Fruit fly (Drosophila melanogaster): Measurements from ENCODE around the gene CG6333.
A peak's percentile ranks its signal among the peaks of the same experiment; 100 is the strongest.

The CG6333 gene

DNA sequence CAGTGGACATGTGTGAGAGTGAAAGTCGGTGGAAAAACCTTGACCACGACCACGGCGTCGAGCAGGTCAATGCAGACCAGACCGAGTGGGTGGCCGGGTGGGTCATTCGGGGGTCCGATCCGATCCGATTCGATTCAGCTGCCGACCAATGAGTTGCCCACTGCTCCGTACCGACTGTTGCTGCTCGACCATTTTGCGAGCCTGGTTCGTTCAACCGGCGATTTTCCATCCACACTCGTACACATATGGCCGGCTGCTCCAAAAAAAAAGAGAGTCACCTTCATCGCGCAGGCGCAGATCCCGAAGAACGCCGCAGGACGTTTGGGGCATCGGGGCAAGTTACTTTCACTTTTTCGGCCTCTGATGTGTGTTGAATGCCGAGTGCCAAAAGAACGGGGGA, 41.5 kb downstream of the CG6333 start (continued):
- no peak for TF ChIP-seq CG14860 (GFP tag; IDR thresholded peaks at IDR 0.05; ENCODE audit: partially characterized antibody)
- TF ChIP-seq vfl (GFP tag; optimal IDR thresholded peaks at IDR 0.05): no peak
- TF ChIP-seq ken (GFP tag; IDR thresholded peaks at IDR 0.05): 0 out of 3 replicates have a peak, but pooled peaks have one; percentile 20
- TF ChIP-seq Abd-B (GFP tag; optimal IDR thresholded peaks at IDR 0.05): no peak
- no peak for TF ChIP-seq Meics (GFP tag; optimal IDR thresholded peaks at IDR 0.05)
- peak; percentile 31 for TF ChIP-seq ewg (GFP tag; optimal IDR thresholded peaks at IDR 0.05)
- TF ChIP-seq Stat92E (GFP tag; optimal IDR thresholded peaks at IDR 0.05): no peak
- TF ChIP-seq CG10543 (GFP tag; optimal IDR thresholded peaks at IDR 0.05): no peak
- TF ChIP-seq Deaf1 (tag; optimal IDR thresholded peaks at IDR 0.05): peak; percentile 80

DNA sequence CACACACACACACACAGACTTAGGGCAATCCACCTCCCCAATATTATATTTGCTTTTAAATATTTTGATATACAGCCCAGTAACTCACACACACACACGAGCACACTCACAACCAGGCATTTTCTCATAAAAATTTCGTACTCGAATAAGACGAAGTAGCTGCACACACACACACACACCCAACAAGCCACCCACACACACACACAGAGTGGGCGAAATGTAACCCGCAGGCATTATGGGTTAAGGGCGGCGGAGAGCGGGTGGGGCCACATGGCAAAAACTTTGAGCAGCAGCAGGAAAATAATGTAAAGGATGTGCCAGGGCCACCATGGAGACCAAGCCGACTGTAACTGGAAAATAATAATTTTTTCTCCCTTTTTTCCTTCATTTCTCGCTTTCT, 44.4 kb downstream of the CG6333 start:
- TF ChIP-seq sens (GFP tag): peak; percentile 23
- 0 out of 2 replicates have a peak, but pooled peaks have one; percentile 10 for TF ChIP-seq ranshi (GFP tag; IDR thresholded peaks at IDR 0.05)
- TF ChIP-seq CG13894 (tag; optimal IDR thresholded peaks at IDR 0.05): peak; percentile 16
- TF ChIP-seq CG12219 (GFP tag; optimal IDR thresholded peaks at IDR 0.05): no peak
- no peak for TF ChIP-seq CG14860 (GFP tag; IDR thresholded peaks at IDR 0.05; ENCODE audit: partially characterized antibody)
- TF ChIP-seq stwl (tag; optimal IDR thresholded peaks at IDR 0.05): no peak
- peak; percentile 37 for TF ChIP-seq cg (GFP tag; optimal IDR thresholded peaks at IDR 0.05)
- TF ChIP-seq Med (GFP tag): peak; percentile 16
- TF ChIP-seq CG11504 (tag; optimal IDR thresholded peaks at IDR 0.05): no peak
- peak; percentile 86 for TF ChIP-seq abd-A (tag; optimal IDR thresholded peaks at IDR 0.05)
- no peak for TF ChIP-seq NfI (GFP tag; optimal IDR thresholded peaks at IDR 0.05)
- TF ChIP-seq CG17186 (GFP tag; optimal IDR thresholded peaks at IDR 0.05): no peak
- peak; percentile 9 for TF ChIP-seq CG10543 (GFP tag; optimal IDR thresholded peaks at IDR 0.05)
- no peak for TF ChIP-seq Fer2 (tag; optimal IDR thresholded peaks at IDR 0.05)
- peak; percentile 52 for TF ChIP-seq pros (GFP tag; optimal IDR thresholded peaks at IDR 0.05)

DNA sequence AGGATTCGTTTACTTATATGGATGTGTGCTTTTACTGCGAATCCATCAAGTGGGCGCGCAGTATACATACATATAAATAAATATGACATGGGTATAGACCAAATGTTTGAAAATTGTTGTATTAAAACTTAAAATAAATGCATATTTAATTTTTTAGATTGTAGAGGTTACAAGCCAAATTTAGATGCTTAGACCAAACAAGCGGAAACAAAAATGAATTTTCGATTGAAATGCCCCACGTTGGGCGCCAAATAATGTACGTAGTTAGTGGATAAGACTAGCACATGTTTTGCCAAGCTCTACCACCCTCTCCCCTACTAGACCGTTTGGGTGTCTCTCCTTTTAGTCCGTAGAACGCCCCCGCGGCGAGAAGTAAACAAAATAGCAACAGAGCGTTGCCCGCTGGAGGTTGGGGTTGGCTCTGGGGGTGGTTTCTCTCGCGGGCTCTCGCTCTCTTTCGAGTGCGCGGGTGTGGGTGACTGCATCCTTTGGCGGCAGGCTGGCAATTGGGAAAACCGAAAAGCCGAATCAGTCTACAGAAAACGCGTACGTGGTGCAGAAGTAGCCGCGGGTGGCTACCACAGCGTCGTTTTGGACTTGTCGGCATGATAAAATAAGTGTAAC, 47.0 kb downstream of the CG6333 start, which contains the start of gene CG18265:
CG18265 (plus strand) TSS at position 530 of the 624 bp plus-strand sequence.
- TF ChIP-seq Jarid2 (GFP tag; optimal IDR thresholded peaks at IDR 0.05): peak; percentile 38
- no peak for TF ChIP-seq cwo (GFP tag; optimal IDR thresholded peaks at IDR 0.05)
- TF ChIP-seq Drgx (GFP tag; IDR thresholded peaks at IDR 0.05): no peak
- no peak for TF ChIP-seq CG8924 (tag; optimal IDR thresholded peaks at IDR 0.05)
- TF ChIP-seq Xbp1 (GFP tag; optimal IDR thresholded peaks at IDR 0.05): no peak
- TF ChIP-seq Bteb2 (GFP tag; optimal IDR thresholded peaks at IDR 0.05): no peak
- TF ChIP-seq CG9817 (tag; optimal IDR thresholded peaks at IDR 0.05): no peak
- TF ChIP-seq toy (GFP tag; IDR thresholded peaks at IDR 0.05): no peak
- no peak for TF ChIP-seq cato (GFP tag; optimal IDR thresholded peaks at IDR 0.05; ENCODE audit: borderline replicate concordance)
- TF ChIP-seq CG15601 (tag; optimal IDR thresholded peaks at IDR 0.05): no peak
- no peak for TF ChIP-seq nau (GFP tag; optimal IDR thresholded peaks at IDR 0.05)
- TF ChIP-seq CG6813 (GFP tag; optimal IDR thresholded peaks at IDR 0.05): no peak
- TF ChIP-seq CG9932 (GFP tag; IDR thresholded peaks at IDR 0.05): no peak
- no peak for TF ChIP-seq CG16813 (GFP tag; IDR thresholded peaks at IDR 0.05; ENCODE audit: partially characterized antibody)
- TF ChIP-seq salm (tag; optimal IDR thresholded peaks at IDR 0.05): no peak
- TF ChIP-seq pum (GFP tag; optimal IDR thresholded peaks at IDR 0.05): no peak
- TF ChIP-seq lmd (GFP tag; IDR thresholded peaks at IDR 0.05): no peak
- no peak for TF ChIP-seq usp (GFP tag; optimal IDR thresholded peaks at IDR 0.05)
- TF ChIP-seq corto (GFP tag; optimal IDR thresholded peaks at IDR 0.05): no peak
- TF ChIP-seq gsb-n (tag; optimal IDR thresholded peaks at IDR 0.05): no peak
- no peak for TF ChIP-seq CG10462 (GFP tag; optimal IDR thresholded peaks at IDR 0.05)
- peak; percentile 37; the same call in 1 of the 2 replicates for TF ChIP-seq seq (GFP tag; IDR thresholded peaks at IDR 0.05)
- TF ChIP-seq CG4404 (GFP tag; IDR thresholded peaks at IDR 0.05): no peak
- 0 out of 3 replicates have a peak, but pooled peaks have one; percentile 12 for TF ChIP-seq vnd (GFP tag; IDR thresholded peaks at IDR 0.05; ENCODE audit: partially characterized antibody)
- TF ChIP-seq Deaf1 (tag; optimal IDR thresholded peaks at IDR 0.05): peak; percentile 49
- TF ChIP-seq ara (GFP tag; IDR thresholded peaks at IDR 0.05): no peak

All from whole organism, embryonic.